Worm (Caenorhabditis elegans): ENCODE data around the gene phyh-1.

DNA sequence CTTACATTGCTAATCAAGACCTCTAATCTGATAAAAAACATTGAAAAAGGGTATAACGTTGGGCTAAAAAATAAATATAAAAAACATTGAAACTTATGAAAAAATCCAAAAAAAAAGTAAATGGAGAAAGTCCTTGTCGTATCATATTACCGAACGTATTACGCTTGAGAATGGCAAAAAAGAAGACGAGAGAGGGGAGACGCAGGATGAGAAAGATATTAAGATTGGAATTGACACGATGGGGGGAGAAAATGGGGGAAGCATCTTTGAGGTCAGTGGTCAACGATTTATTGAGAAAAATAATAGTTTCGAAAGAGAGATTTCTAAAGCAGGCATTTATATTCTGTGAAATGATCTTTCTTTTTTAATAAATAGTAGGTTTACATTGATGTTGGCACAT is 49.9 kb downstream of the phyh-1 start:
- no peak for TF ChIP-seq flt-1 (GFP tag; IDR thresholded peaks at IDR 0.05)
- TF ChIP-seq ztf-29 (GFP tag; IDR thresholded peaks at IDR 0.05): no peak
- TF ChIP-seq T22C8.4 (GFP tag; IDR thresholded peaks at IDR 0.05): no peak
- TF ChIP-seq klf-2 (GFP tag; conservative IDR thresholded peaks at IDR 0.05): no peak
- TF ChIP-seq ztf-23 (GFP tag; IDR thresholded peaks at IDR 0.05): no peak
